Fruit fly (Drosophila melanogaster) whole organism, prepupa: Measurements from ENCODE around the gene Cyp313b1.

ENCODE experiments used
- CG3032 ChIP-seq: fragments of 200-800 bp; optimal IDR thresholded peaks from 2 replicates; lab custom pipeline; 2019; ENCODE audit warnings: missing biosample characterization, mild to moderate bottlenecking, missing genetic modification characterization, moderate library complexity
- Gug ChIP-seq: fragments of 200-800 bp; sonication (Bioruptor generic); IDR thresholded peaks from 2 replicates; pipeline ENCODE4 v1.3.6; 2022; ENCODE audit warnings: missing biosample characterization, missing genetic modification characterization
- dsx ChIP-seq: fragments of 200-800 bp; optimal IDR thresholded peaks from 3 replicates; lab custom pipeline; 2019; ENCODE audit warnings: missing biosample characterization, mild to moderate bottlenecking, missing genetic modification characterization, moderate library complexity; ENCODE audit not compliant: poor library complexity, severe bottlenecking

DNA sequence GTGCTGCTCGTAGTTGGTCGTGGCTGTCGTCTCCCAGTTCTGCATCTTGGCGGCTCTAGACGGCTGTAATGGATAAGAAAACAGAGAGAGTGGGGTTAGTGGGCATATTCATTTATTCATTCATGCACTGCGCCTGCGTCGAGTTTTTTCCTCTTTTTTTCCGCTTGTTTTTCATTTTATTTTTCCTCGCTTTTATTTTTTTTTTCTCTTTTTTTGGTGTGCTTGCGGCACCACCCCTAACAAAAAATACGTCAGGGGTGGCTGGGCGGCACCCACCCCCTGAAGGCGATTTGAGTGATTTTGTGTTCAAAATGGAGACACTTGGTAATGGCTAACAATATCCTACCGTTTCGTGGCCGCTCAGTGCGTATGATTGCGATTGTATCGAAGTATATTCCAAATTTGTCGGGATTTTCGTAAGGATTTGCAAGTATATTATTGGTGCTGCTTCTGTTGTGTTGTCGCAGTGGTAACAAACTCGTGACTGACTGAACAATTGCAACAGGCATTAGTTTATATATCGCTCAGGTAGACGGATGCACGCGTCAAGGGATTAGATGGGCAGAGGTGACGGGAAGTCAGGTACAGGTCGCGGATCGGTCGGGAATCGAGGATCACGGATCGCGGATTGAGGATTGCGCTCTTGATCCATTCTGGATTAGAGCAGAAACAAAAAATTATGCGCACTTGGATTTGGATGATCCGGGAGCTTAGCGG is 48.8 kb upstream of the Cyp313b1 start:
- TF ChIP-seq dsx (GFP tag; lab: Kevin White, UChicago) = no peak
- peak; percentile 75 for TF ChIP-seq CG3032 (tag; lab: Kevin White, UChicago)
- peak; percentile 80 for TF ChIP-seq Gug (GFP tag; lab: Robert Waterston, UW)
